Fruit fly (Drosophila melanogaster): ENCODE results near the gene dec.

The dec gene

dm6 chrX:7908239-7909068 lies 35.4 kb upstream of the dec start, which contains the start of the genes dpr14 and spidey (continued):
- TF ChIP-seq CG8319 (GFP tag; optimal IDR thresholded peaks at IDR 0.05) (peak; percentile 53), spab (GFP tag; optimal IDR thresholded peaks at IDR 0.05) (peak; percentile 65), CG11762 (GFP tag; optimal IDR thresholded peaks at IDR 0.05; ENCODE audit: insufficient read depth) (peak; percentile 76), pdm3 (GFP tag; optimal IDR thresholded peaks at IDR 0.05) (peak; percentile 86), Ets21C (GFP tag; optimal IDR thresholded peaks at IDR 0.05) (peak; percentile 70), CG4318 (GFP tag; optimal IDR thresholded peaks at IDR 0.05) (peak; percentile 61), Lpt (GFP tag; optimal IDR thresholded peaks at IDR 0.05) (peak; percentile 79), CG6808 (GFP tag; optimal IDR thresholded peaks at IDR 0.05) (peak; percentile 74), CG8632 (GFP tag; optimal IDR thresholded peaks at IDR 0.05) (peak; percentile 66), CG7368 (GFP tag; optimal IDR thresholded peaks at IDR 0.05) (peak; percentile 66), CG3032 (tag; optimal IDR thresholded peaks at IDR 0.05) (peak; percentile 70), CG6276 (GFP tag; optimal IDR thresholded peaks at IDR 0.05) (peak; percentile 81), CG6854 (GFP tag; optimal IDR thresholded peaks at IDR 0.05) (peak; percentile 63), CG6163 (GFP tag; IDR thresholded peaks at IDR 0.05) (peak; percentile 85), CG9139 (GFP tag; optimal IDR thresholded peaks at IDR 0.05) (peak; percentile 60), acj6 (GFP tag; optimal IDR thresholded peaks at IDR 0.05) (peak; percentile 75), CG10669 (GFP tag; optimal IDR thresholded peaks at IDR 0.05) (peak; percentile 75), Sox102F (GFP tag; optimal IDR thresholded peaks at IDR 0.05) (peak; percentile 83), Hr38 (GFP tag; optimal IDR thresholded peaks at IDR 0.05) (no peak), achi (GFP tag; optimal IDR thresholded peaks at IDR 0.05) (peak; percentile 75), Eip93F (GFP tag; optimal IDR thresholded peaks at IDR 0.05) (peak; percentile 17), cyc (GFP tag; optimal IDR thresholded peaks at IDR 0.05) (peak; percentile 79), CG1621 (tag; optimal IDR thresholded peaks at IDR 0.05) (peak; percentile 76), Ets96B (tag; optimal IDR thresholded peaks at IDR 0.05) (peak; percentile 79), CG16779 (tag; optimal IDR thresholded peaks at IDR 0.05) (peak; percentile 54), salr (GFP tag; optimal IDR thresholded peaks at IDR 0.05) (peak; percentile 57 to 64), Sox14 (GFP tag; optimal IDR thresholded peaks at IDR 0.05) (peak; percentile 84), lz (GFP tag; optimal IDR thresholded peaks at IDR 0.05) (peak; percentile 82)

- TF ChIP-seq CG3032 (tag; optimal IDR thresholded peaks at IDR 0.05) (peak; percentile 38), Met (GFP tag; optimal IDR thresholded peaks at IDR 0.05) (peak; percentile 44), spab (GFP tag; optimal IDR thresholded peaks at IDR 0.05) (no peak), Blimp-1 (GFP tag; optimal IDR thresholded peaks at IDR 0.05) (no peak), lz (GFP tag; optimal IDR thresholded peaks at IDR 0.05) (peak; percentile 38), Hr38 (GFP tag; optimal IDR thresholded peaks at IDR 0.05) (no peak), Lpt (GFP tag; optimal IDR thresholded peaks at IDR 0.05) (no peak), Sox102F (GFP tag; optimal IDR thresholded peaks at IDR 0.05) (peak; percentile 74), CG11294 (GFP tag; IDR thresholded peaks at IDR 0.05) (no peak), Ets21C (GFP tag; optimal IDR thresholded peaks at IDR 0.05) (peak; percentile 2), CG11762 (GFP tag; optimal IDR thresholded peaks at IDR 0.05; ENCODE audit: insufficient read depth) (no peak), fd85E (GFP tag; optimal IDR thresholded peaks at IDR 0.05) (peak; percentile 21), dac (GFP tag; optimal IDR thresholded peaks at IDR 0.05) (no peak), ss (GFP tag; optimal IDR thresholded peaks at IDR 0.05) (peak; percentile 54 to 55), CG6792 (GFP tag; optimal IDR thresholded peaks at IDR 0.05) (peak; percentile 16), pdm3 (GFP tag; optimal IDR thresholded peaks at IDR 0.05) (peak; percentile 33), CG10669 (GFP tag; optimal IDR thresholded peaks at IDR 0.05) (peak; percentile 43), CG4318 (GFP tag; optimal IDR thresholded peaks at IDR 0.05) (no peak), CG15336 (GFP tag; IDR thresholded peaks at IDR 0.05) (peak; percentile 46; the same call in 1 of the 2 replicates), CG6854 (GFP tag; optimal IDR thresholded peaks at IDR 0.05) (peak; percentile 83), CG6163 (GFP tag; IDR thresholded peaks at IDR 0.05) (peak; percentile 70), eg (GFP tag; IDR thresholded peaks at IDR 0.05) (peak; percentile 46), CG11902 (GFP tag; optimal IDR thresholded peaks at IDR 0.05) (no peak), CG6276 (GFP tag; optimal IDR thresholded peaks at IDR 0.05) (peak; percentile 47), svp (GFP tag) (peak; percentile 64), Eip93F (GFP tag; optimal IDR thresholded peaks at IDR 0.05) (peak; percentile 34), Hr4 (GFP tag; optimal IDR thresholded peaks at IDR 0.05) (no peak), CG16779 (tag; optimal IDR thresholded peaks at IDR 0.05) (no peak), achi (GFP tag; optimal IDR thresholded peaks at IDR 0.05) (peak; percentile 38), acj6 (GFP tag; optimal IDR thresholded peaks at IDR 0.05) (peak; percentile 42), CG8632 (GFP tag; optimal IDR thresholded peaks at IDR 0.05) (peak; percentile 41), CG1621 (tag; optimal IDR thresholded peaks at IDR 0.05) (peak; percentile 11), esn (GFP tag; optimal IDR thresholded peaks at IDR 0.05) (peak; percentile 59), CG7368 (GFP tag; optimal IDR thresholded peaks at IDR 0.05) (peak; percentile 30), Eip78C (GFP tag) (peak; percentile 76)
Observed at dm6 chrX:7901153-7902038, 28.4 kb upstream of the dec start, which contains the start of the genes RpS6 and bys. Gene RpS6, minus strand, starts transcription at chrX:7901331. Gene bys, plus strand, starts transcription at chrX:7901880.

Measured in whole organism, prepupa.